Fruit fly (Drosophila melanogaster) whole organism, adult: ENCODE data around the gene CG13946.

ENCODE experiments used
- CG11617 ChIP-seq: fragments of 200-800 bp; sonication (Bioruptor generic); optimal IDR thresholded peaks from 2 replicates; lab custom pipeline; 2017; ENCODE audit warnings: mild to moderate bottlenecking, missing biosample characterization, missing genetic modification reagents, missing genetic modification characterization
- CG12768 ChIP-seq: fragments of 200-800 bp; sonication (Bioruptor generic); optimal IDR thresholded peaks from 2 replicates; lab custom pipeline; 2017; ENCODE audit warnings: missing biosample characterization, missing genetic modification characterization, mild to moderate bottlenecking, moderate library complexity, missing genetic modification reagents
- CG14711 ChIP-seq: fragments of 200-800 bp; sonication (Bioruptor generic); optimal IDR thresholded peaks from 2 replicates; lab custom pipeline; 2018; ENCODE audit warnings: missing biosample characterization, mild to moderate bottlenecking, missing genetic modification characterization, moderate library complexity
- CG1620 ChIP-seq: fragments of 200-800 bp; sonication (Bioruptor generic); optimal IDR thresholded peaks from 2 replicates; lab custom pipeline; 2016; ENCODE audit warnings: missing biosample characterization, missing genetic modification characterization
- CG33017 ChIP-seq: fragments of 200-800 bp; sonication (Bioruptor generic); optimal IDR thresholded peaks from 2 replicates; lab custom pipeline; 2018; ENCODE audit warnings: missing biosample characterization, mild to moderate bottlenecking, missing genetic modification characterization, moderate library complexity
- CG5204 ChIP-seq: fragments of 200-800 bp; sonication (Bioruptor generic); optimal IDR thresholded peaks from 2 replicates; lab custom pipeline; 2016; ENCODE audit warnings: missing biosample characterization, missing genetic modification characterization
- CG7045 ChIP-seq: fragments of 200-800 bp; sonication (Bioruptor generic); optimal IDR thresholded peaks from 2 replicates; lab custom pipeline; 2017; ENCODE audit warnings: missing biosample characterization, mild to moderate bottlenecking, missing genetic modification characterization
- CG7101 ChIP-seq: fragments of 200-800 bp; sonication (Bioruptor generic); optimal IDR thresholded peaks from 2 replicates; lab custom pipeline; 2018; ENCODE audit warnings: missing biosample characterization, mild to moderate bottlenecking, missing genetic modification characterization, moderate library complexity
- Clk ChIP-seq: fragments of 200-800 bp; sonication (Bioruptor generic); optimal IDR thresholded peaks from 2 replicates; lab custom pipeline; 2017; ENCODE audit warnings: missing biosample characterization, missing genetic modification characterization
- Crg-1 ChIP-seq: fragments of 200-800 bp; sonication (Bioruptor generic); optimal IDR thresholded peaks from 2 replicates; lab custom pipeline; 2016; ENCODE audit warnings: missing biosample characterization, missing genetic modification characterization
- Hr96 ChIP-seq: fragments of 200-800 bp; sonication (Bioruptor generic); optimal IDR thresholded peaks from 2 replicates; lab custom pipeline; 2016; ENCODE audit warnings: missing biosample characterization, missing genetic modification characterization
- Mnt ChIP-seq: fragments of 200-800 bp; sonication (Bioruptor generic); optimal IDR thresholded peaks from 2 replicates; lab custom pipeline; 2016; ENCODE audit warnings: missing biosample characterization, mild to moderate bottlenecking, missing genetic modification characterization
- bab1 ChIP-seq: fragments of 200-800 bp; sonication (Bioruptor generic); optimal IDR thresholded peaks from 3 replicates; lab custom pipeline; 2019; ENCODE audit warnings: missing biosample characterization, mild to moderate bottlenecking, missing genetic modification characterization, moderate library complexity
- cic ChIP-seq: fragments of 200-800 bp; sonication (Bioruptor generic); optimal IDR thresholded peaks from 2 replicates; lab custom pipeline; 2017; ENCODE audit warnings: missing biosample characterization, mild to moderate bottlenecking, missing genetic modification characterization, moderate library complexity
- cnc ChIP-seq, 2 experiments: fragments of >200 bp; optimal IDR thresholded peaks; 2 replicates each; lab custom pipeline; 2017
- kay ChIP-seq: fragments of 200-800 bp; sonication (Bioruptor generic); peaks from one replicate; lab custom pipeline; 2016; ENCODE audit warnings: missing biosample characterization, missing genetic modification characterization, borderline replicate concordance
- ovo ChIP-seq: fragments of 200-800 bp; sonication (Bioruptor generic); optimal IDR thresholded peaks from 2 replicates; lab custom pipeline; 2016; ENCODE audit warnings: missing biosample characterization, missing genetic modification characterization
- pad ChIP-seq: fragments of 200-800 bp; sonication (Bioruptor generic); optimal IDR thresholded peaks from 3 replicates; lab custom pipeline; 2017; ENCODE audit warnings: missing biosample characterization, missing genetic modification characterization, mild to moderate bottlenecking, moderate library complexity, missing genetic modification reagents
- tj ChIP-seq: fragments of 200-800 bp; sonication (Bioruptor generic); optimal IDR thresholded peaks from 3 replicates; lab custom pipeline; 2017; ENCODE audit warnings: missing biosample characterization, mild to moderate bottlenecking, missing genetic modification characterization, moderate library complexity
- toe ChIP-seq: fragments of 200-800 bp; sonication (Bioruptor generic); optimal IDR thresholded peaks from 2 replicates; lab custom pipeline; 2016; ENCODE audit warnings: missing biosample characterization, missing genetic modification characterization

CG13946 gene

DNA sequence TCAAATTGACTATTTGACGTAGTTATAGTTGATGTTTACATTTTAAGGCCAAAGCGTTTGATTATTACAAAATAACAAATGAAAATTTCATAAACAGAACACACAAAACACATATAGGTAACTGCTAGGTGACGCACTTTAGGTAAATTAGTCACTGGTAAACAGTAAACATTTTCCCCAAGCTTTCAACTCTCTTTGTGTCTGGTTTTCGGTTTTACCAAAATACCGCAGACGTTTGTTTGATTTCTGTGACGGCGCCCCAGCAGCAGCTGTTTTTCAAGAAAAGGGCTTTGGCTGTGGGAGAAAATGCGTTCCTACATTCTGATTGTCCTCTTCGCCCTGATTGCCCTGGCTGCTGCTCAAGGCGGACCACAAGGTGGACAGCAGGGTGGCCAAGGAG is at the start of gene CG13946:
CG13946 (plus strand) TSS at position 301 of the 400 bp plus-strand sequence.
- no peak for TF ChIP-seq tj (GFP tag; lab: Kevin White, UChicago)
- no peak for TF ChIP-seq CG11617 (GFP tag; lab: Kevin White, UChicago)
- TF ChIP-seq cnc (optimal IDR thresholded peaks at IDR 0.05; lab: Kevin White, UChicago): no peak
- no peak for TF ChIP-seq Crg-1 (GFP tag; lab: Kevin White, UChicago)
- TF ChIP-seq toe (GFP tag; lab: Kevin White, UChicago): no peak
- no peak for TF ChIP-seq CG12768
- TF ChIP-seq kay (GFP tag; lab: Kevin White, UChicago): no peak
- no peak for TF ChIP-seq CG33017 (tag; lab: Kevin White, UChicago)
- TF ChIP-seq bab1: no peak
- TF ChIP-seq CG5204: no peak
- TF ChIP-seq CG7045: no peak

DNA sequence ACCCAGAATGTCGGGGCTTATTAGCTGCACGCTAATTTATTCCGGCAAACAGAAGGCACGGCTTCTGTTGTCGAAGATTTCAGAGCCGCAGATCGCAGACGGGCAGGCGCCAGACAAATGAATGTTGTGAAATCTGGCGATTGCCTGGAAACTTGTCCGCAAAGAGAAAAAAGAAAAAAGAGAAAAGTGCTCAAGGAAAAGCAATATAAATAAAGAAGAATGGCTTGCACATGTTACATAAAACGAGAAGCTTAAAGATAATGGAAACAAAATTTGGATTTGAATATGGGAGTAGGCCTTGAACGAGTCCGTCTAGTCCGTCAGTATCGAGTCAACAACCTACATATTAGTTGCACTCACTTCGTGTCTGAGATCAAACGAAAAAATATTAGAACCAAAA is 48.3 kb upstream of the CG13946 start, which contains the start of gene Hsp60B:
Hsp60B (plus strand) TSS at position 301 of the 400 bp plus-strand sequence.
- TF ChIP-seq cic (no peak), Hr96 (no peak), Clk (GFP tag; lab: Kevin White, UChicago) (no peak), CG7101 (tag; lab: Kevin White, UChicago) (no peak), Mnt (GFP tag; lab: Kevin White, UChicago) (no peak), CG1620 (GFP tag; lab: Kevin White, UChicago) (no peak), kay (GFP tag; lab: Kevin White, UChicago) (no peak), CG12768 (no peak), bab1 (no peak), Crg-1 (GFP tag; lab: Kevin White, UChicago) (no peak), tj (GFP tag; lab: Kevin White, UChicago) (no peak), CG11617 (GFP tag; lab: Kevin White, UChicago) (no peak), CG7045 (no peak), CG33017 (tag; lab: Kevin White, UChicago) (no peak), ovo (GFP tag; lab: Kevin White, UChicago) (no peak)

- TF ChIP-seq cic: no peak
- TF ChIP-seq kay (GFP tag; lab: Kevin White, UChicago): no peak
- no peak for TF ChIP-seq toe (GFP tag; lab: Kevin White, UChicago)
- TF ChIP-seq tj (GFP tag; lab: Kevin White, UChicago): no peak
- TF ChIP-seq CG11617 (GFP tag; lab: Kevin White, UChicago): no peak
- no peak for TF ChIP-seq pad (GFP tag; lab: Kevin White, UChicago)
- no peak for TF ChIP-seq Mnt (GFP tag; lab: Kevin White, UChicago)
- no peak for TF ChIP-seq Hr96
- TF ChIP-seq ovo (GFP tag; lab: Kevin White, UChicago): no peak
- no peak for TF ChIP-seq CG14711 (tag; lab: Kevin White, UChicago)
- TF ChIP-seq CG1620 (GFP tag; lab: Kevin White, UChicago): no peak
- TF ChIP-seq CG7045: no peak
- TF ChIP-seq Crg-1 (GFP tag; lab: Kevin White, UChicago): no peak
- no peak for TF ChIP-seq CG7101 (tag; lab: Kevin White, UChicago)
- no peak for TF ChIP-seq Clk (GFP tag; lab: Kevin White, UChicago)
- TF ChIP-seq bab1: no peak
- TF ChIP-seq CG33017 (tag; lab: Kevin White, UChicago): no peak
These were observed 44.2 kb upstream of the CG13946 start for dm6 chr2L:732105-732504.

- TF ChIP-seq CG14711 (tag; lab: Kevin White, UChicago) (no peak), CG7045 (no peak), Mnt (GFP tag; lab: Kevin White, UChicago) (no peak), Crg-1 (GFP tag; lab: Kevin White, UChicago) (no peak), ovo (GFP tag; lab: Kevin White, UChicago) (no peak), CG5204 (no peak), Clk (GFP tag; lab: Kevin White, UChicago) (no peak), CG11617 (GFP tag; lab: Kevin White, UChicago) (no peak), pad (GFP tag; lab: Kevin White, UChicago) (no peak), CG1620 (GFP tag; lab: Kevin White, UChicago) (no peak), Hr96 (no peak), toe (GFP tag; lab: Kevin White, UChicago) (no peak)
These were observed 42.2 kb upstream of the CG13946 start for dm6 chr2L:734120-734519.

dm6 chr2L:735772-736171 is 40.6 kb upstream of the CG13946 start:
- no peak for TF ChIP-seq cic
- no peak for TF ChIP-seq CG5204
- no peak for TF ChIP-seq CG11617 (GFP tag; lab: Kevin White, UChicago)
- no peak for TF ChIP-seq bab1
- no peak for TF ChIP-seq kay (GFP tag; lab: Kevin White, UChicago)
- TF ChIP-seq pad (GFP tag; lab: Kevin White, UChicago): no peak
- no peak for TF ChIP-seq cnc (optimal IDR thresholded peaks at IDR 0.05; lab: Kevin White, UChicago)
- TF ChIP-seq CG7045: no peak
- no peak for TF ChIP-seq CG7101 (tag; lab: Kevin White, UChicago)
- TF ChIP-seq Hr96: no peak
- TF ChIP-seq CG12768: no peak
- no peak for TF ChIP-seq ovo (GFP tag; lab: Kevin White, UChicago)
- no peak for TF ChIP-seq Mnt (GFP tag; lab: Kevin White, UChicago)
- TF ChIP-seq Crg-1 (GFP tag; lab: Kevin White, UChicago): no peak

dm6 chr2L:740031-740430 is 36.3 kb upstream of the CG13946 start:
- TF ChIP-seq Hr96 (no peak), bab1 (no peak), CG7045 (no peak), CG33017 (tag; lab: Kevin White, UChicago) (no peak), tj (GFP tag; lab: Kevin White, UChicago) (no peak), ovo (GFP tag; lab: Kevin White, UChicago) (no peak), kay (GFP tag; lab: Kevin White, UChicago) (no peak), toe (GFP tag; lab: Kevin White, UChicago) (no peak)
